Fruit fly (Drosophila melanogaster) whole organism, embryonic: ENCODE measurements around the gene mbt.

ENCODE experiments used
- Antp ChIP-seq: fragments of 200-800 bp; sonication (Bioruptor generic); optimal IDR thresholded peaks from 3 replicates; lab custom pipeline; 2016; ENCODE audit warnings: missing biosample characterization, missing genetic modification characterization
- Atf6 ChIP-seq: fragments of 200-800 bp; sonication (Bioruptor generic); IDR thresholded peaks from 2 replicates; pipeline ENCODE4 v1.3.6; 2022; ENCODE audit warnings: missing biosample characterization, missing genetic modification characterization
- B-H2 ChIP-seq: fragments of 200-800 bp; sonication (Bioruptor generic); optimal IDR thresholded peaks from 2 replicates; lab custom pipeline; 2018; ENCODE audit warnings: missing biosample characterization, mild to moderate bottlenecking, missing genetic modification characterization
- CG10321 ChIP-seq: fragments of 200-800 bp; sonication (Bioruptor generic); IDR thresholded peaks from 2 replicates; pipeline ENCODE4 v1.3.6; 2022; ENCODE audit warnings: missing biosample characterization, missing genetic modification characterization
- CG11504 ChIP-seq: fragments of 200-800 bp; sonication (Bioruptor generic); optimal IDR thresholded peaks from 3 replicates; lab custom pipeline; 2019; ENCODE audit warnings: missing biosample characterization, mild to moderate bottlenecking, missing genetic modification characterization, moderate library complexity
- CG11560 ChIP-seq: fragments of 200-800 bp; sonication (Bioruptor generic); IDR thresholded peaks from 3 replicates; pipeline ENCODE4 v1.3.6; 2022; ENCODE audit warnings: missing biosample characterization, missing genetic modification characterization
- CG13424 ChIP-seq: fragments of 200-800 bp; sonication (Bioruptor generic); optimal IDR thresholded peaks from 2 replicates; lab custom pipeline; 2019; ENCODE audit warnings: missing biosample characterization, mild to moderate bottlenecking, missing genetic modification characterization, moderate library complexity
- CG15696 ChIP-seq: fragments of 200-800 bp; sonication (Bioruptor generic); optimal IDR thresholded peaks from 2 replicates; lab custom pipeline; 2019; ENCODE audit warnings: missing biosample characterization, mild to moderate bottlenecking, missing genetic modification characterization, moderate library complexity
- CG1603 ChIP-seq: fragments of 200-800 bp; sonication (Bioruptor generic); optimal IDR thresholded peaks from 2 replicates; lab custom pipeline; 2019; ENCODE audit warnings: missing biosample characterization, mild to moderate bottlenecking, missing genetic modification characterization, moderate library complexity
- CG2120 ChIP-seq: fragments of 200-800 bp; sonication (Bioruptor generic); optimal IDR thresholded peaks from 3 replicates; lab custom pipeline; 2016; ENCODE audit warnings: missing biosample characterization, missing genetic modification characterization
- CG2129 ChIP-seq: fragments of 200-800 bp; sonication (Bioruptor generic); IDR thresholded peaks from 2 replicates; pipeline ENCODE4 v1.3.6; 2022; ENCODE audit warnings: missing biosample characterization, missing genetic modification characterization; ENCODE audit not compliant: partially characterized antibody
- CG3163 ChIP-seq: fragments of 200-800 bp; sonication (Bioruptor generic); optimal IDR thresholded peaks from 3 replicates; lab custom pipeline; 2016; ENCODE audit warnings: missing biosample characterization, missing genetic modification characterization
- CG3407 ChIP-seq: fragments of 200-800 bp; sonication (Bioruptor generic); optimal IDR thresholded peaks from 2 replicates; lab custom pipeline; 2018; ENCODE audit warnings: missing biosample characterization, mild to moderate bottlenecking, missing genetic modification characterization
- CG4282 ChIP-seq: fragments of 200-800 bp; sonication (Bioruptor generic); optimal IDR thresholded peaks from 2 replicates; lab custom pipeline; 2016; ENCODE audit warnings: missing biosample characterization, missing genetic modification characterization
- CG8359 ChIP-seq: fragments of 200-800 bp; sonication (Bioruptor generic); optimal IDR thresholded peaks from 2 replicates; lab custom pipeline; 2017; ENCODE audit warnings: missing biosample characterization, mild to moderate bottlenecking, missing genetic modification characterization, borderline replicate concordance
- CG8478 ChIP-seq: fragments of >200 bp; optimal IDR thresholded peaks from 2 replicates; lab custom pipeline; 2018
- CG8944 ChIP-seq: fragments of 200-800 bp; sonication (Bioruptor generic); optimal IDR thresholded peaks from 3 replicates; lab custom pipeline; 2016; ENCODE audit warnings: missing biosample characterization, missing genetic modification characterization
- Camta ChIP-seq: fragments of 200-800 bp; sonication (Bioruptor generic); optimal IDR thresholded peaks from 2 replicates; lab custom pipeline; 2016; ENCODE audit warnings: missing biosample characterization, missing genetic modification characterization
- Dfd ChIP-seq, 2 experiments: fragments of >200 bp; optimal IDR thresholded peaks; 2 replicates each; lab custom pipeline; 2017; ENCODE audit warnings: missing biosample characterization in 2 of 2, missing genetic modification characterization in 2 of 2
- HmgZ ChIP-seq: fragments of 200-800 bp; sonication (Bioruptor generic); optimal IDR thresholded peaks from 2 replicates; lab custom pipeline; 2018; ENCODE audit warnings: missing biosample characterization, mild to moderate bottlenecking, missing genetic modification characterization
- Mad ChIP-seq: fragments of 200-800 bp; sonication (Bioruptor generic); optimal IDR thresholded peaks from 2 replicates; lab custom pipeline; 2016; ENCODE audit warnings: missing biosample characterization, missing genetic modification characterization
- NfI ChIP-seq: fragments of 200-800 bp; sonication (Bioruptor generic); optimal IDR thresholded peaks from 3 replicates; lab custom pipeline; 2018; ENCODE audit warnings: missing biosample characterization, mild to moderate bottlenecking, missing genetic modification characterization, moderate library complexity
- Oli ChIP-seq: fragments of 200-800 bp; sonication (Bioruptor generic); optimal IDR thresholded peaks from 2 replicates; lab custom pipeline; 2018; ENCODE audit warnings: missing biosample characterization, mild to moderate bottlenecking, missing genetic modification characterization, moderate library complexity
- Spps ChIP-seq: fragments of 200-800 bp; sonication (Bioruptor generic); optimal IDR thresholded peaks from 2 replicates; lab custom pipeline; 2018; ENCODE audit warnings: missing biosample characterization, mild to moderate bottlenecking, missing genetic modification characterization
- Tbp ChIP-seq: fragments of >200 bp; optimal IDR thresholded peaks from 2 replicates; lab custom pipeline; 2018; ENCODE audit warnings: missing biosample characterization, missing genetic modification characterization
- Usf ChIP-seq: fragments of 200-800 bp; sonication (Bioruptor generic); optimal IDR thresholded peaks from 2 replicates; lab custom pipeline; 2017; ENCODE audit warnings: missing genotype, missing biosample characterization, missing genetic modification characterization
- YL-1 ChIP-seq: fragments of 200-800 bp; sonication (Bioruptor generic); optimal IDR thresholded peaks from 3 replicates; lab custom pipeline; 2017; ENCODE audit warnings: missing biosample characterization, mild to moderate bottlenecking, missing genetic modification characterization
- ap ChIP-seq: fragments of 200-800 bp; sonication (Bioruptor generic); IDR thresholded peaks from 2 replicates; pipeline ENCODE4 v1.3.6; 2022; ENCODE audit warnings: missing biosample characterization, missing genetic modification characterization
- bab2 ChIP-seq: fragments of 200-800 bp; sonication (Bioruptor generic); optimal IDR thresholded peaks from 2 replicates; lab custom pipeline; 2016; ENCODE audit warnings: missing biosample characterization, missing genetic modification characterization
- cg ChIP-seq: fragments of 200-800 bp; sonication (Bioruptor generic); optimal IDR thresholded peaks from 3 replicates; lab custom pipeline; 2019; ENCODE audit warnings: missing biosample characterization, mild to moderate bottlenecking, missing genetic modification characterization, moderate library complexity
- cwo ChIP-seq: fragments of 200-800 bp; sonication (Bioruptor generic); optimal IDR thresholded peaks from 3 replicates; lab custom pipeline; 2017; ENCODE audit warnings: missing biosample characterization, missing genetic modification characterization, mild to moderate bottlenecking, moderate library complexity, missing genetic modification reagents
- disco-r ChIP-seq: fragments of 200-800 bp; sonication (Bioruptor generic); optimal IDR thresholded peaks from 2 replicates; lab custom pipeline; 2016; ENCODE audit warnings: missing biosample characterization, missing genetic modification characterization
- dpn ChIP-seq, 2 experiments: fragments of 200-800 bp; sonication (Bioruptor generic); optimal IDR thresholded peaks; 3 replicates each; lab custom pipeline; 2016; ENCODE audit warnings: missing biosample characterization in 2 of 2, missing genetic modification characterization in 2 of 2
- fd102C ChIP-seq: fragments of 200-800 bp; sonication (Bioruptor generic); optimal IDR thresholded peaks from 2 replicates; lab custom pipeline; 2018; ENCODE audit warnings: missing biosample characterization, mild to moderate bottlenecking, missing genetic modification characterization, moderate library complexity
- ftz-f1 ChIP-seq: fragments of 200-800 bp; sonication (Bioruptor generic); optimal IDR thresholded peaks from 2 replicates; lab custom pipeline; 2016; ENCODE audit warnings: missing biosample characterization, missing genetic modification characterization
- gce ChIP-seq: fragments of 200-800 bp; sonication (Bioruptor generic); IDR thresholded peaks from 3 replicates; pipeline ENCODE4 v1.3.6; 2022; ENCODE audit warnings: missing biosample characterization, missing genetic modification characterization
- hb ChIP-seq: fragments of 200-800 bp; sonication (Bioruptor generic); IDR thresholded peaks from 3 replicates; pipeline ENCODE4 v1.3.6; 2022; ENCODE audit warnings: missing biosample characterization, missing genetic modification characterization; ENCODE audit not compliant: partially characterized antibody
- hkb ChIP-seq, 2 experiments: fragments of 200-800 bp in 1 of 2; fragments of >200 bp in 1 of 2; sonication (Bioruptor generic) in 1 of 2; IDR thresholded peaks in 1 of 2; optimal IDR thresholded peaks in 1 of 2; 2 replicates each; pipeline versions ENCODE4 v1.3.6 to Lab custom; 2017 to 2022; ENCODE audit warnings: missing biosample characterization in 1 of 2, missing genetic modification characterization in 1 of 2
- kah ChIP-seq: fragments of 200-800 bp; sonication (Bioruptor generic); optimal IDR thresholded peaks from 2 replicates; lab custom pipeline; 2018; ENCODE audit warnings: missing biosample characterization, mild to moderate bottlenecking, missing genetic modification characterization
- nerfin-1 ChIP-seq: fragments of 200-800 bp; sonication (Bioruptor generic); optimal IDR thresholded peaks from 3 replicates; lab custom pipeline; 2019; ENCODE audit warnings: missing biosample characterization, mild to moderate bottlenecking, missing genetic modification characterization, moderate library complexity
- nom ChIP-seq: fragments of 200-800 bp; sonication (Bioruptor generic); optimal IDR thresholded peaks from 2 replicates; lab custom pipeline; 2017; ENCODE audit warnings: missing biosample characterization, missing genetic modification characterization, mild to moderate bottlenecking, moderate library complexity, missing genetic modification reagents
- odd ChIP-seq: fragments of 200-800 bp; sonication (Bioruptor generic); optimal IDR thresholded peaks from 2 replicates; lab custom pipeline; 2017; ENCODE audit warnings: missing biosample characterization, mild to moderate bottlenecking, missing genetic modification characterization
- onecut ChIP-seq: fragments of 200-800 bp; sonication (Bioruptor generic); IDR thresholded peaks from 2 replicates; pipeline ENCODE4 v1.3.6; 2022; ENCODE audit warnings: missing biosample characterization, missing genetic modification characterization
- pb ChIP-seq: fragments of 200-800 bp; sonication (Bioruptor generic); optimal IDR thresholded peaks from 3 replicates; lab custom pipeline; 2016; ENCODE audit warnings: missing biosample characterization, missing genetic modification characterization
- pzg ChIP-seq: fragments of 200-800 bp; sonication (Bioruptor generic); optimal IDR thresholded peaks from 3 replicates; lab custom pipeline; 2018; ENCODE audit warnings: missing biosample characterization, mild to moderate bottlenecking, missing genetic modification characterization, moderate library complexity
- sr ChIP-seq: fragments of 200-800 bp; sonication (Bioruptor generic); IDR thresholded peaks from 3 replicates; pipeline ENCODE4 v1.3.6; 2022; ENCODE audit warnings: missing biosample characterization, missing genetic modification characterization
- tup ChIP-seq: fragments of 200-800 bp; sonication (Bioruptor generic); optimal IDR thresholded peaks from 2 replicates; lab custom pipeline; 2016; ENCODE audit warnings: missing biosample characterization, mild to moderate bottlenecking, missing genetic modification characterization, moderate library complexity
- wor ChIP-seq: fragments of 200-800 bp; sonication (Bioruptor generic); IDR thresholded peaks from 2 replicates; pipeline ENCODE4 v1.3.6; 2022; ENCODE audit warnings: missing biosample characterization, missing genetic modification characterization

Gene mbt

dm6 chrX:16637594-16638485, 27.4 kb downstream of the mbt start, which contains the start of gene RpS19a (continued):
- peak; percentile 61 for TF ChIP-seq CG8359 (GFP tag; lab: Kevin White, UChicago)
- TF ChIP-seq pb (GFP tag; lab: Kevin White, UChicago) = peak; percentile 80
- peak; percentile 29 for TF ChIP-seq CG3163 (GFP tag; lab: Kevin White, UChicago)
- peak; percentile 96 for TF ChIP-seq CG11560 (tag; lab: Robert Waterston, UW)
- TF ChIP-seq nerfin-1 (tag; lab: Kevin White, UChicago) = peak; percentile 76
- TF ChIP-seq nom = peak; percentile 91
- TF ChIP-seq CG8944 (GFP tag; lab: Kevin White, UChicago) = no peak
- no peak for TF ChIP-seq CG11504
- TF ChIP-seq Usf (GFP tag; lab: Kevin White, UChicago) = peak; percentile 48
- peak; percentile 19 to 52 for TF ChIP-seq dpn (GFP tag; optimal IDR thresholded peaks at IDR 0.05; lab: Kevin White, UChicago)
- peak; percentile 61 for TF ChIP-seq CG1603 (tag; lab: Kevin White, UChicago)
- peak; percentile 69 for TF ChIP-seq Atf6 (GFP tag; lab: Robert Waterston, UW)
- peak; percentile 90 for TF ChIP-seq odd (GFP tag; lab: Kevin White, UChicago)
- TF ChIP-seq onecut (GFP tag; lab: Robert Waterston, UW) = peak; percentile 80
- TF ChIP-seq Mad (GFP tag; lab: Kevin White, UChicago) = peak; percentile 57
- TF ChIP-seq CG15696 (tag; lab: Kevin White, UChicago) = no peak
- TF ChIP-seq HmgZ (tag; lab: Kevin White, UChicago) = peak; percentile 28
- peak; percentile 67 for TF ChIP-seq CG3407 (GFP tag; lab: Kevin White, UChicago)
- no peak for TF ChIP-seq ftz-f1 (GFP tag; lab: Kevin White, UChicago)
- TF ChIP-seq ap = peak; percentile 66
- no peak for TF ChIP-seq Antp (GFP tag; lab: Kevin White, UChicago)
- peak; percentile 62 for TF ChIP-seq Oli
- TF ChIP-seq sr (GFP tag; lab: Robert Waterston, UW) = peak; percentile 71; the same call in 2 of the 3 replicates
- TF ChIP-seq CG4282 (GFP tag; lab: Kevin White, UChicago) = no peak
- no peak for TF ChIP-seq hb
- peak; percentile 72 for TF ChIP-seq cg
- no peak for TF ChIP-seq Tbp (GFP tag; lab: Kevin White, UChicago)
- peak; percentile 60 for TF ChIP-seq kah (GFP tag; lab: Kevin White, UChicago)
- no peak; the same call in 1 of the 2 replicates for TF ChIP-seq CG2129
- no peak for TF ChIP-seq Dfd (GFP tag; optimal IDR thresholded peaks at IDR 0.05; lab: Kevin White, UChicago)
- TF ChIP-seq YL-1 = peak; percentile 94
- peak; percentile 92 for TF ChIP-seq NfI (GFP tag; lab: Kevin White, UChicago)
- peak; percentile 53 for TF ChIP-seq fd102C (GFP tag; lab: Kevin White, UChicago)
- TF ChIP-seq tup = no peak
- peak; percentile 8 for TF ChIP-seq Spps (tag; lab: Kevin White, UChicago)
- TF ChIP-seq gce (GFP tag; lab: Robert Waterston, UW) = peak; percentile 84
- TF ChIP-seq wor (GFP tag; lab: Robert Waterston, UW) = no peak
- peak; percentile 48; the same call in 1 of the 2 replicates for TF ChIP-seq CG10321
- TF ChIP-seq cwo (GFP tag; lab: Kevin White, UChicago) = peak; percentile 55
- no peak for TF ChIP-seq hkb (optimal IDR thresholded peaks at IDR 0.05; lab: Kevin White, UChicago)
- TF ChIP-seq hkb (GFP tag; IDR thresholded peaks at IDR 0.05; lab: Robert Waterston, UW) = peak; percentile 70
- no peak for TF ChIP-seq pzg
- peak; percentile 53 for TF ChIP-seq CG13424 (tag; lab: Kevin White, UChicago)
- no peak for TF ChIP-seq CG2120 (GFP tag; lab: Kevin White, UChicago)
- peak; percentile 92 for TF ChIP-seq B-H2 (GFP tag; lab: Kevin White, UChicago)
- peak; percentile 37 for TF ChIP-seq bab2 (GFP tag; lab: Kevin White, UChicago)
- peak; percentile 56 for TF ChIP-seq disco-r (GFP tag; lab: Kevin White, UChicago)
- TF ChIP-seq Camta (GFP tag; lab: Kevin White, UChicago) = peak; percentile 41
- TF ChIP-seq CG8478 (lab: Kevin White, UChicago) = no peak
